Worm (Caenorhabditis elegans) whole organism, mixed stage, embryonic: Measurements from ENCODE around the gene nspd-3.

Experiments
- M03D4.4 ChIP-seq: sonication (generic microtip); optimal IDR thresholded peaks from 2 replicates; lab custom pipeline; 2017; ENCODE audit warnings: mild to moderate bottlenecking, missing genetic modification characterization, missing compliant biosample characterization
- bed-3 ChIP-seq: fragments of 200-800 bp; sonication (Bioruptor generic); optimal IDR thresholded peaks from 3 replicates; lab custom pipeline; 2018; ENCODE audit warnings: mild to moderate bottlenecking, missing genetic modification characterization, moderate library complexity, missing compliant biosample characterization
- blmp-1 ChIP-seq: fragments of 150-350 bp; optimal IDR thresholded peaks from 2 replicates; lab custom pipeline; 2014; ENCODE audit warnings: missing biosample characterization, missing genetic modification characterization
- ceh-83 ChIP-seq: fragments of 200-800 bp; sonication (Bioruptor generic); optimal IDR thresholded peaks from 2 replicates; lab custom pipeline; 2018; ENCODE audit warnings: mild to moderate bottlenecking, missing genetic modification characterization, missing compliant biosample characterization
- ces-1 ChIP-seq: fragments of 150-350 bp; optimal IDR thresholded peaks from 2 replicates; lab custom pipeline; 2014; ENCODE audit warnings: missing biosample characterization, missing genetic modification reagents, missing genetic modification characterization
- cnd-1 ChIP-seq: fragments of 200-800 bp; sonication (Bioruptor generic); optimal IDR thresholded peaks from 2 replicates; lab custom pipeline; 2018; ENCODE audit warnings: mild to moderate bottlenecking, missing genetic modification characterization, missing compliant biosample characterization
- drap-1 ChIP-seq: fragments of 200-800 bp; sonication (Bioruptor generic); optimal IDR thresholded peaks from 3 replicates; lab custom pipeline; 2018; ENCODE audit warnings: mild to moderate bottlenecking, missing genetic modification characterization, missing compliant biosample characterization
- elt-1 ChIP-seq: sonication (generic microtip); optimal IDR thresholded peaks from 2 replicates; lab custom pipeline; 2017; ENCODE audit warnings: missing genetic modification characterization, mild to moderate bottlenecking, missing compliant biosample characterization, antibody characterized with exemption, moderate library complexity, borderline replicate concordance; ENCODE audit not compliant: insufficient read depth
- elt-3 ChIP-seq: fragments of 150-350 bp; optimal IDR thresholded peaks from 2 replicates; lab custom pipeline; 2014; ENCODE audit warnings: missing biosample characterization, missing genetic modification characterization
- ham-2 ChIP-seq: fragments of 200-800 bp; sonication (Bioruptor generic); optimal IDR thresholded peaks from 2 replicates; lab custom pipeline; 2018; ENCODE audit warnings: mild to moderate bottlenecking, missing genetic modification characterization, missing compliant biosample characterization
- hlh-1 ChIP-seq: fragments of 150-350 bp; optimal IDR thresholded peaks from 2 replicates; lab custom pipeline; 2014; ENCODE audit warnings: missing biosample characterization, missing genetic modification reagents, missing genetic modification characterization
- lin-13 ChIP-seq: fragments of 150-350 bp; optimal IDR thresholded peaks from 2 replicates; lab custom pipeline; 2014; ENCODE audit warnings: missing biosample characterization, missing genetic modification characterization
- lin-32 ChIP-seq: fragments of 200-800 bp; sonication (Bioruptor generic); optimal IDR thresholded peaks from 2 replicates; lab custom pipeline; 2018; ENCODE audit warnings: mild to moderate bottlenecking, missing genetic modification characterization, missing compliant biosample characterization
- lsy-2 ChIP-seq: fragments of 150-350 bp; optimal IDR thresholded peaks from 2 replicates; lab custom pipeline; 2014; ENCODE audit warnings: missing biosample characterization, missing genetic modification characterization
- mab-5 ChIP-seq: fragments of 150-350 bp; optimal IDR thresholded peaks from 2 replicates; lab custom pipeline; 2014; ENCODE audit warnings: missing biosample characterization, missing genetic modification characterization
- mls-2 ChIP-seq: sonication (generic microtip); optimal IDR thresholded peaks from 2 replicates; lab custom pipeline; 2016; ENCODE audit warnings: mild to moderate bottlenecking, missing genetic modification characterization, moderate library complexity, missing compliant biosample characterization
- nhr-12 ChIP-seq: fragments of 150-350 bp; optimal IDR thresholded peaks from 2 replicates; lab custom pipeline; 2014; ENCODE audit warnings: missing biosample characterization, missing genetic modification characterization
- nhr-237 ChIP-seq: fragments of 150-350 bp; optimal IDR thresholded peaks from 2 replicates; lab custom pipeline; 2014; ENCODE audit warnings: missing biosample characterization, missing genetic modification characterization
- nhr-28 ChIP-seq: fragments of 150-350 bp; optimal IDR thresholded peaks from 2 replicates; lab custom pipeline; 2014; ENCODE audit warnings: missing biosample characterization, missing genetic modification characterization
- nhr-76 ChIP-seq: sonication (generic microtip); optimal IDR thresholded peaks from 2 replicates; lab custom pipeline; 2017; ENCODE audit warnings: missing biosample characterization, missing genetic modification characterization
- pha-4 ChIP-seq: fragments of 150-350 bp; optimal IDR thresholded peaks from 2 replicates; lab custom pipeline; 2018; ENCODE audit warnings: missing biosample characterization, missing genetic modification reagents, missing genetic modification characterization
- sem-2 ChIP-seq: fragments of 200-800 bp; sonication (Bioruptor generic); optimal IDR thresholded peaks from 2 replicates; lab custom pipeline; 2018; ENCODE audit warnings: mild to moderate bottlenecking, missing genetic modification characterization, missing compliant biosample characterization
- snpc-4 ChIP-seq: fragments of 150-350 bp; optimal IDR thresholded peaks from 2 replicates; lab custom pipeline; 2014; ENCODE audit warnings: missing biosample characterization, missing genetic modification characterization
- sptf-1 ChIP-seq: sonication (generic microtip); optimal IDR thresholded peaks from 2 replicates; lab custom pipeline; 2017; ENCODE audit warnings: mild to moderate bottlenecking, missing genetic modification characterization, moderate library complexity, missing compliant biosample characterization
- tbx-8 ChIP-seq: fragments of 200-800 bp; sonication (Bioruptor generic); optimal IDR thresholded peaks from 2 replicates; lab custom pipeline; 2018; ENCODE audit warnings: mild to moderate bottlenecking, missing genetic modification characterization, moderate library complexity, missing compliant biosample characterization
- unc-120 ChIP-seq: sonication (generic microtip); optimal IDR thresholded peaks from 2 replicates; lab custom pipeline; 2017; ENCODE audit warnings: missing genetic modification characterization, missing compliant biosample characterization; ENCODE audit not compliant: poor library complexity, severe bottlenecking
- unc-39 ChIP-seq: fragments of 150-350 bp; optimal IDR thresholded peaks from 2 replicates; lab custom pipeline; 2014; ENCODE audit warnings: missing biosample characterization, missing genetic modification characterization
- unc-62 ChIP-seq: fragments of 150-350 bp; optimal IDR thresholded peaks from 2 replicates; lab custom pipeline; 2014; ENCODE audit warnings: missing biosample characterization, missing genetic modification reagents, missing genetic modification characterization
- zip-8 ChIP-seq: fragments of 150-350 bp; optimal IDR thresholded peaks from 2 replicates; lab custom pipeline; 2014; ENCODE audit warnings: missing biosample characterization, missing genetic modification characterization
- ztf-11 ChIP-seq: fragments of 150-350 bp; optimal IDR thresholded peaks from 2 replicates; lab custom pipeline; 2014; ENCODE audit warnings: missing biosample characterization, missing genetic modification characterization

nspd-3 gene

ce11 chrIV:5204573-5204972 lies 41.7 kb upstream of the nspd-3 start, which contains the start of gene tni-4:
Gene tni-4, plus strand, starts transcription at chrIV:5204591.
- TF ChIP-seq M03D4.4 (no peak), blmp-1 (tag; lab: Kevin White, UChicago) (no peak), elt-3 (tag; lab: Kevin White, UChicago) (no peak), mls-2 (no peak), lin-32 (GFP tag; lab: Kevin White, UChicago) (no peak), sptf-1 (tag; lab: Kevin White, UChicago) (no peak), lsy-2 (tag; lab: Kevin White, UChicago) (no peak), bed-3 (no peak), nhr-28 (tag; lab: Kevin White, UChicago) (no peak), zip-8 (tag; lab: Kevin White, UChicago) (no peak), nhr-12 (tag; lab: Kevin White, UChicago) (no peak), hlh-1 (no peak), sem-2 (GFP tag; lab: Kevin White, UChicago) (no peak), snpc-4 (tag; lab: Kevin White, UChicago) (no peak), mab-5 (tag; lab: Kevin White, UChicago) (no peak), unc-39 (no peak), nhr-76 (no peak), elt-1 (tag; lab: Kevin White, UChicago) (no peak)

ce11 chrIV:5202575-5202974 lies 39.7 kb upstream of the nspd-3 start:
- TF ChIP-seq nhr-12 (tag; lab: Kevin White, UChicago) = no peak
- TF ChIP-seq lin-32 (GFP tag; lab: Kevin White, UChicago) = no peak
- TF ChIP-seq hlh-1 = no peak
- TF ChIP-seq pha-4 (tag; lab: Kevin White, UChicago) = no peak

ce11 chrIV:5200813-5201212 lies 38.0 kb upstream of the nspd-3 start:
- TF ChIP-seq hlh-1 = no peak
- no peak for TF ChIP-seq nhr-12 (tag; lab: Kevin White, UChicago)
- TF ChIP-seq snpc-4 (tag; lab: Kevin White, UChicago) = no peak
- TF ChIP-seq M03D4.4 = no peak
- TF ChIP-seq elt-1 (tag; lab: Kevin White, UChicago) = no peak
- TF ChIP-seq lin-13 (tag; lab: Kevin White, UChicago) = no peak
- TF ChIP-seq sptf-1 (tag; lab: Kevin White, UChicago) = no peak
- TF ChIP-seq blmp-1 (tag; lab: Kevin White, UChicago) = no peak
- no peak for TF ChIP-seq pha-4 (tag; lab: Kevin White, UChicago)
- no peak for TF ChIP-seq lin-32 (GFP tag; lab: Kevin White, UChicago)
- TF ChIP-seq elt-3 (tag; lab: Kevin White, UChicago) = no peak
- TF ChIP-seq ces-1 (GFP tag; lab: Kevin White, UChicago) = no peak
- TF ChIP-seq nhr-237 (tag; lab: Kevin White, UChicago) = no peak
- TF ChIP-seq mls-2 = no peak
- no peak for TF ChIP-seq nhr-76
- no peak for TF ChIP-seq drap-1 (GFP tag; lab: Kevin White, UChicago)
- no peak for TF ChIP-seq cnd-1 (tag; lab: Kevin White, UChicago)
- TF ChIP-seq tbx-8 (GFP tag; lab: Kevin White, UChicago) = no peak

ce11 chrIV:5195531-5195930 lies 32.7 kb upstream of the nspd-3 start, which contains the start of gene gpa-18:
Gene gpa-18, minus strand, starts transcription at chrIV:5195631.
- TF ChIP-seq elt-1 (tag; lab: Kevin White, UChicago) (no peak), ceh-83 (GFP tag; lab: Kevin White, UChicago) (no peak), unc-120 (tag; lab: Kevin White, UChicago) (no peak), lsy-2 (tag; lab: Kevin White, UChicago) (no peak), nhr-12 (tag; lab: Kevin White, UChicago) (no peak), lin-13 (tag; lab: Kevin White, UChicago) (no peak), mab-5 (tag; lab: Kevin White, UChicago) (no peak), pha-4 (tag; lab: Kevin White, UChicago) (no peak), elt-3 (tag; lab: Kevin White, UChicago) (no peak), sem-2 (GFP tag; lab: Kevin White, UChicago) (no peak), drap-1 (GFP tag; lab: Kevin White, UChicago) (no peak), hlh-1 (no peak), snpc-4 (tag; lab: Kevin White, UChicago) (no peak)

- TF ChIP-seq blmp-1 (tag; lab: Kevin White, UChicago) = no peak
- no peak for TF ChIP-seq unc-62 (GFP tag; lab: Kevin White, UChicago)
- no peak for TF ChIP-seq sem-2 (GFP tag; lab: Kevin White, UChicago)
- no peak for TF ChIP-seq unc-120 (tag; lab: Kevin White, UChicago)
- no peak for TF ChIP-seq pha-4 (tag; lab: Kevin White, UChicago)
- TF ChIP-seq ztf-11 (tag; lab: Kevin White, UChicago) = no peak
- no peak for TF ChIP-seq unc-39
- no peak for TF ChIP-seq zip-8 (tag; lab: Kevin White, UChicago)
- no peak for TF ChIP-seq bed-3
- no peak for TF ChIP-seq lin-32 (GFP tag; lab: Kevin White, UChicago)
- TF ChIP-seq ces-1 (GFP tag; lab: Kevin White, UChicago) = no peak
- no peak for TF ChIP-seq ham-2
- TF ChIP-seq elt-1 (tag; lab: Kevin White, UChicago) = no peak
- no peak for TF ChIP-seq ceh-83 (GFP tag; lab: Kevin White, UChicago)
- no peak for TF ChIP-seq tbx-8 (GFP tag; lab: Kevin White, UChicago)
These were observed 25.2 kb upstream of the nspd-3 start for ce11 chrIV:5188051-5188450.
